Worm (Caenorhabditis elegans) whole organism, L1 larva: ENCODE results near the gene iglr-2.
A peak's percentile ranks its signal among the peaks of the same experiment; 100 is the strongest.

ENCODE experiments used
- C04F5.9 ChIP-seq: sonication (generic microtip); optimal IDR thresholded peaks from 2 replicates; lab custom pipeline; 2016; ENCODE audit warnings: missing genetic modification characterization, missing compliant biosample characterization
- C16A3.4 ChIP-seq: fragments of 150-350 bp; optimal IDR thresholded peaks from 2 replicates; lab custom pipeline; 2014; ENCODE audit warnings: missing biosample characterization, missing genetic modification characterization
- C34B4.2 ChIP-seq: sonication (generic microtip); optimal IDR thresholded peaks from 2 replicates; lab custom pipeline; 2017; ENCODE audit warnings: mild to moderate bottlenecking, missing genetic modification characterization, missing compliant biosample characterization
- alr-1 ChIP-seq: fragments of 200-800 bp; sonication (Bioruptor generic); optimal IDR thresholded peaks from 2 replicates; lab custom pipeline; 2018; ENCODE audit warnings: borderline replicate concordance, mild to moderate bottlenecking, missing genetic modification characterization, missing compliant biosample characterization
- blmp-1 ChIP-seq: fragments of 150-350 bp; optimal IDR thresholded peaks from 2 replicates; lab custom pipeline; 2014; ENCODE audit warnings: missing biosample characterization, missing genetic modification characterization
- ceh-63 ChIP-seq: fragments of 200-800 bp; sonication (Bioruptor generic); optimal IDR thresholded peaks from 2 replicates; lab custom pipeline; 2018; ENCODE audit warnings: mild to moderate bottlenecking, missing genetic modification characterization, missing compliant biosample characterization
- ceh-8 ChIP-seq: fragments of 200-800 bp; sonication (Bioruptor generic); optimal IDR thresholded peaks from 2 replicates; lab custom pipeline; 2018; ENCODE audit warnings: mild to moderate bottlenecking, missing genetic modification characterization, moderate library complexity, missing compliant biosample characterization
- ceh-82 ChIP-seq, 3 experiments: fragments of 150-350 bp in 1 of 3; sonication (generic microtip) in 2 of 3; optimal IDR thresholded peaks; 2 replicates each; lab custom pipeline; 2014 to 2017; ENCODE audit warnings: missing biosample characterization in 3 of 3, missing genetic modification characterization in 3 of 3
- dpl-1 ChIP-seq, 3 experiments: fragments of 150-350 bp in 2 of 3; sonication (generic microtip) in 1 of 3; optimal IDR thresholded peaks; 2 replicates each; lab custom pipeline; 2014 to 2017; ENCODE audit warnings: missing biosample characterization in 3 of 3, missing genetic modification characterization in 3 of 3, missing genetic modification reagents in 3 of 3
- efl-1 ChIP-seq, 4 experiments: fragments of 150-350 bp; optimal IDR thresholded peaks in 3 of 4; peaks in 1 of 4; 1 replicate in 1 of 4; 2 replicates in 3 of 4; lab custom pipeline; 2014; ENCODE audit warnings: missing biosample characterization in 2 of 4, missing genetic modification characterization in 2 of 4, missing genetic modification reagents in 2 of 4
- efl-3 ChIP-seq: fragments of 200-800 bp; sonication (Bioruptor generic); optimal IDR thresholded peaks from 2 replicates; lab custom pipeline; 2018; ENCODE audit warnings: mild to moderate bottlenecking, missing genetic modification characterization, missing compliant biosample characterization
- elt-2 ChIP-seq: sonication (generic microtip); optimal IDR thresholded peaks from 2 replicates; lab custom pipeline; 2016; ENCODE audit warnings: missing genetic modification characterization, mild to moderate bottlenecking, inconsistent platforms, missing compliant biosample characterization, missing genetic modification reagents
- elt-3 ChIP-seq, 6 experiments: fragments of 150-350 bp in 1 of 6; sonication (generic microtip); optimal IDR thresholded peaks; 2 replicates each; lab custom pipeline; 2017 to 2018; ENCODE audit warnings: missing biosample characterization in 6 of 6, missing genetic modification characterization in 6 of 6, inconsistent platforms in 1 of 6
- ets-5 ChIP-seq: fragments of 200-800 bp; sonication (Bioruptor generic); IDR thresholded peaks from 2 replicates; pipeline ENCODE4 v1.3.6; 2022; ENCODE audit warnings: missing genetic modification characterization, missing compliant biosample characterization
- fkh-10 ChIP-seq: sonication (generic microtip); optimal IDR thresholded peaks from 2 replicates; lab custom pipeline; 2017; ENCODE audit warnings: missing biosample characterization, missing genetic modification reagents, missing genetic modification characterization
- grh-1 ChIP-seq: fragments of 200-800 bp; sonication (Bioruptor generic); IDR thresholded peaks from 2 replicates; pipeline ENCODE4 v1.3.6; 2022; ENCODE audit warnings: missing genetic modification reagents, missing genetic modification characterization, missing compliant biosample characterization
- hpl-2 ChIP-seq: fragments of 150-350 bp; optimal IDR thresholded peaks from 2 replicates; lab custom pipeline; 2014; ENCODE audit warnings: missing biosample characterization, missing genetic modification reagents, missing genetic modification characterization
- lin-13 ChIP-seq: fragments of 150-350 bp; optimal IDR thresholded peaks from 2 replicates; lab custom pipeline; 2014; ENCODE audit warnings: missing biosample characterization, missing genetic modification reagents, missing genetic modification characterization
- lin-14 ChIP-seq: fragments of 200-800 bp; sonication (Bioruptor generic); optimal IDR thresholded peaks from 2 replicates; lab custom pipeline; 2018; ENCODE audit warnings: mild to moderate bottlenecking, missing genetic modification characterization, moderate library complexity, missing compliant biosample characterization
- lin-35 ChIP-seq, 2 experiments: fragments of 150-350 bp; optimal IDR thresholded peaks; 2 replicates each; lab custom pipeline; 2014; ENCODE audit warnings: missing biosample characterization in 2 of 2, missing genetic modification characterization in 2 of 2, missing genetic modification reagents in 2 of 2
- lin-39 ChIP-seq: fragments of 150-350 bp; optimal IDR thresholded peaks from 2 replicates; lab custom pipeline; 2014; ENCODE audit warnings: missing biosample characterization, missing genetic modification reagents, missing genetic modification characterization
- lsy-2 ChIP-seq, 2 experiments: fragments of 150-350 bp; optimal IDR thresholded peaks; 2 replicates each; lab custom pipeline; 2014; ENCODE audit warnings: missing biosample characterization in 2 of 2, missing genetic modification characterization in 2 of 2
- mef-2 ChIP-seq: fragments of 150-350 bp; optimal IDR thresholded peaks from 2 replicates; lab custom pipeline; 2014; ENCODE audit warnings: missing biosample characterization, missing genetic modification characterization
- nhr-11 ChIP-seq: fragments of 150-350 bp; optimal IDR thresholded peaks from 2 replicates; lab custom pipeline; 2014; ENCODE audit warnings: missing biosample characterization, missing genetic modification characterization
- nhr-20 ChIP-seq: sonication (generic microtip); optimal IDR thresholded peaks from 2 replicates; lab custom pipeline; 2016; ENCODE audit warnings: mild to moderate bottlenecking, missing genetic modification characterization, missing compliant biosample characterization
- nhr-237 ChIP-seq: fragments of 150-350 bp; optimal IDR thresholded peaks from 2 replicates; lab custom pipeline; 2014; ENCODE audit warnings: missing biosample characterization, missing genetic modification characterization
- nhr-28 ChIP-seq: fragments of 150-350 bp; optimal IDR thresholded peaks from 2 replicates; lab custom pipeline; 2014; ENCODE audit warnings: missing biosample characterization, missing genetic modification characterization
- nhr-84 ChIP-seq: sonication (generic microtip); optimal IDR thresholded peaks from 2 replicates; lab custom pipeline; 2017; ENCODE audit warnings: missing biosample characterization, missing genetic modification characterization
- nhr-85 ChIP-seq: sonication (generic microtip); peaks from one replicate; lab custom pipeline; 2016; ENCODE audit warnings: missing genetic modification characterization, inconsistent platforms, missing compliant biosample characterization
- nhr-90 ChIP-seq: sonication (generic microtip); optimal IDR thresholded peaks from 2 replicates; lab custom pipeline; 2016; ENCODE audit warnings: mild to moderate bottlenecking, missing genetic modification characterization, missing compliant biosample characterization; ENCODE audit not compliant: poor library complexity
- pag-3 ChIP-seq: sonication (generic microtip); optimal IDR thresholded peaks from 2 replicates; lab custom pipeline; 2017; ENCODE audit warnings: missing genetic modification characterization, mild to moderate bottlenecking, missing compliant biosample characterization, antibody characterized with exemption, borderline replicate concordance; ENCODE audit not compliant: insufficient read depth
- pax-3 ChIP-seq: fragments of 200-800 bp; sonication (Bioruptor generic); optimal IDR thresholded peaks from 2 replicates; lab custom pipeline; 2018; ENCODE audit warnings: mild to moderate bottlenecking, missing genetic modification characterization, moderate library complexity, missing compliant biosample characterization
- pqm-1 ChIP-seq: sonication (generic microtip); optimal IDR thresholded peaks from 3 replicates; lab custom pipeline; 2017; ENCODE audit warnings: missing biosample characterization, missing genetic modification characterization
- rnt-1 ChIP-seq: sonication (generic microtip); optimal IDR thresholded peaks from 2 replicates; lab custom pipeline; 2016; ENCODE audit warnings: mild to moderate bottlenecking, missing genetic modification characterization, moderate library complexity, missing compliant biosample characterization
- skn-1 ChIP-seq: fragments of 150-350 bp; optimal IDR thresholded peaks from 2 replicates; lab custom pipeline; 2014; ENCODE audit warnings: missing biosample characterization, missing genetic modification characterization
- snpc-4 ChIP-seq: fragments of 150-350 bp; optimal IDR thresholded peaks from 2 replicates; lab custom pipeline; 2014; ENCODE audit warnings: missing biosample characterization, missing genetic modification characterization
- snu-23 ChIP-seq: sonication (generic microtip); optimal IDR thresholded peaks from 2 replicates; lab custom pipeline; 2016; ENCODE audit warnings: missing genetic modification characterization, missing compliant biosample characterization
- sox-4 ChIP-seq: sonication (generic microtip); optimal IDR thresholded peaks from 2 replicates; lab custom pipeline; 2016; ENCODE audit warnings: missing genetic modification characterization, missing compliant biosample characterization
- tbx-2 ChIP-seq: sonication (generic microtip); optimal IDR thresholded peaks from 2 replicates; lab custom pipeline; 2016; ENCODE audit warnings: missing genetic modification characterization, missing compliant biosample characterization
- tlp-1 ChIP-seq: fragments of 150-350 bp; optimal IDR thresholded peaks from 2 replicates; lab custom pipeline; 2014; ENCODE audit warnings: missing biosample characterization, missing genetic modification characterization
- unc-86 ChIP-seq: sonication (generic microtip); optimal IDR thresholded peaks from 2 replicates; lab custom pipeline; 2016; ENCODE audit warnings: missing genetic modification characterization, missing compliant biosample characterization
- unc-98 ChIP-seq: fragments of 200-800 bp; sonication (Bioruptor generic); IDR thresholded peaks from 2 replicates; pipeline ENCODE4 v1.3.6; 2022; ENCODE audit warnings: missing genetic modification characterization, missing compliant biosample characterization
- zag-1 ChIP-seq: fragments of 150-350 bp; optimal IDR thresholded peaks from 2 replicates; lab custom pipeline; 2014; ENCODE audit warnings: missing biosample characterization, missing genetic modification characterization
- ztf-4 ChIP-seq: fragments of 150-350 bp; optimal IDR thresholded peaks from 2 replicates; lab custom pipeline; 2014; ENCODE audit warnings: missing biosample characterization, missing genetic modification characterization

Gene iglr-2

DNA sequence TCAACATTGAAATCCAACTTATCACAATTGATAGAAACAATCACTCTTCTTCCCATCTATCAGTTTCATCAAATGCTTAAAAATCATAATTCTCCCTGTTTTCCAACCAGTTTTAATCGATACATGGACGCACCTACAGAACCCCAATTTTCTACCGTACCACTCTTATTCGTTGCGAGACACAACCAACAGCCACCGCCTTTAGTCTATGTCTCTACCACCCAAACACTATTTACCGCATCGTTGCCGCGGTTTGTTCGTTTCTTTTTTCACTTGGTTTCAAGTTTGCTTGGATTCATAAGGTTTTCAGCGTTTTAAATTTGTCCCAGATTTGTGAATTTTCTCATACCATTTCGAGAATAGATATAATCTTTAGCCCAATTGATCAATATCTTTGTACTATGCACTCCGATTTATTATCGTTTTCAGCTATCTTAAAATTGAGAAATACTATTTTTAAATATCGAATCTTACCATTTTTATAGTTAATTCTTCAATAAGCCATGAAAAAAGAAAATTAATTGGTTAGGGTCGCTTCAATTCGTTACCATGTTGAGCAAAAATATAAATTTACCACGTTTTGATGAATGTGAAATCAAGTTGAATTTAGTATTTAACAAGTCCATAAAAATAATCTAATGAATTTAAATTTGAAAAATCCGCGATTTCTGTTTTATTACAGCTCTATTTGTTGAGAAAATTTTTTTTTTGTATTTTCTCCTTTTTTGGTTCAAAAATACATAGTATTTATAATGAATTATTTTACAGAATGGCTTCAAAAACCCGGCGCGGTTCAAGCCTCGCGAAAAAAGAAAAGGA lies 20.7 kb downstream of the iglr-2 start, which contains the start of gene F10E9.3:
F10E9.3 (plus strand) TSS at position 769 of the 819 bp plus-strand sequence.
- TF ChIP-seq blmp-1 (tag; lab: Kevin White, UChicago) (peak; percentile 50), lsy-2 (tag; optimal IDR thresholded peaks at IDR 0.05; lab: Kevin White, UChicago) (peak; percentile 80 to 97), rnt-1 (peak; percentile 27), nhr-11 (tag; lab: Kevin White, UChicago) (no peak), unc-86 (tag; lab: Kevin White, UChicago) (no peak), ceh-8 (GFP tag; lab: Kevin White, UChicago) (no peak), dpl-1 (GFP tag; optimal IDR thresholded peaks at IDR 0.05; lab: Kevin White, UChicago) (peak in 2 of 3 experiments; percentile 36 to 55), lin-39 (no peak), elt-2 (tag; lab: Kevin White, UChicago) (no peak), mef-2 (tag; lab: Kevin White, UChicago) (no peak), nhr-85 (tag; lab: Kevin White, UChicago) (peak; percentile 78), ztf-4 (tag; lab: Kevin White, UChicago) (no peak), tlp-1 (tag; lab: Kevin White, UChicago) (no peak), C16A3.4 (tag; lab: Kevin White, UChicago) (peak; percentile 3), skn-1 (peak; percentile 21), lin-35 (GFP tag; optimal IDR thresholded peaks at IDR 0.05; lab: Kevin White, UChicago) (peak; percentile 3 to 72), snu-23 (GFP tag; lab: Kevin White, UChicago) (peak; percentile 23), efl-1 (optimal IDR thresholded peaks at IDR 0.05; lab: Kevin White, UChicago) (peak; percentile 42 to 58), efl-1 (GFP tag; optimal IDR thresholded peaks at IDR 0.05 in 1 of 2; lab: Kevin White, UChicago) (peak; percentile 16 to 86), zag-1 (no peak)

DNA sequence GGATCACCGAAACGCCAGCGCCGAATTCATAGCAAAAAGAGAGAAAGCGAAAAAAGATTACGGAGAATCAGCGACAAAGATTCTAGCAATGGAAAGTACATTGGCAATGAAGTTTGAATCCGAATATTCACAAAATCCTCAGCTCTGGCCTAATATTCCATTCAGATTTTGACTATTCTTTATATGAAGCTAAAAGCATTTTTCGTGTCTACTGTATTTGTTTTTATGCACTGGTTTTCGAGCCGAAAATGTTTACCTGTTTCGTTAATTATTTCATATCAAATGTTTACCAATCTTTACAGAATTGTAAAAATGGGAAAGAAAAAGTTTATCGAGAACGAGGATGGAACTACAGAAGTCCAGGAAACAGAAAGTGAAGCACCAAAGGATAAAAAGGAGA lies 22.9 kb downstream of the iglr-2 start, which contains the start of gene F10E9.4:
F10E9.4 (plus strand) TSS at position 301 of the 400 bp plus-strand sequence.
- TF ChIP-seq grh-1 (GFP tag; lab: Robert Waterston, UW) (no peak), nhr-90 (tag; lab: Kevin White, UChicago) (no peak), unc-98 (no peak), elt-3 (tag; optimal IDR thresholded peaks at IDR 0.05; lab: Kevin White, UChicago) (no peak), pag-3 (tag; lab: Kevin White, UChicago) (no peak), alr-1 (tag; lab: Kevin White, UChicago) (no peak), lsy-2 (tag; optimal IDR thresholded peaks at IDR 0.05; lab: Kevin White, UChicago) (no peak), sox-4 (tag; lab: Kevin White, UChicago) (no peak)
- TF ChIP-seq, all 84 proteins: peak for 0

DNA sequence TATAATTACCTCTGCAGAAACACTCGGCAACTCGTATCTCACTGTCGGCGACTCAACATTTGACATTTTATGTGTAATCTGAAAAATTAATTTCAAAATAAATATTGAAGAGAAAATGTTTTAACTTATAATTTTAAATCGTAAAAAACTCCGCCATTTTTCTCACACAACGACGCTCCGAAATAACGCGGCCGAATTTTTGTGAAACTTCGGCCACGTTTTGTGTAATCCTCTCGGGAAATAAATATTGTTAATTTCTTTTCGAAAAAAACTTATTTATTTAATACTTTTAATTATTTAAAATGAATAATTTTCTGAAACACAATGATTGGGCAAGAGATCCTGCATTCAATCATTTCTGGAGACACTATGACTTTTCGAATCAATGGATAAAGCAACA lies 23.8 kb downstream of the iglr-2 start, which contains the start of the genes F10E9.7 and F10E9.5:
F10E9.7 (minus strand) TSS at position 86 of the 400 bp plus-strand sequence.
F10E9.5 (plus strand) TSS at position 237 of the 400 bp plus-strand sequence.
- TF ChIP-seq fkh-10 (GFP tag; lab: Kevin White, UChicago) (no peak), ceh-82 (tag; optimal IDR thresholded peaks at IDR 0.05; lab: Kevin White, UChicago) (peak; percentile 86 to 92 (median 87)), hpl-2 (GFP tag; lab: Kevin White, UChicago) (no peak), nhr-11 (tag; lab: Kevin White, UChicago) (no peak), nhr-84 (tag; lab: Kevin White, UChicago) (no peak), pag-3 (tag; lab: Kevin White, UChicago) (peak; percentile 16), efl-3 (GFP tag; lab: Kevin White, UChicago) (peak; percentile 93), unc-98 (peak; percentile 91), snpc-4 (tag; lab: Kevin White, UChicago) (peak; percentile 75), rnt-1 (peak; percentile 99), nhr-237 (peak; percentile 20), nhr-20 (tag; lab: Kevin White, UChicago) (peak; percentile 97), pax-3 (tag; lab: Kevin White, UChicago) (peak; percentile 95), lin-13 (GFP tag; lab: Kevin White, UChicago) (peak; percentile 79), C04F5.9 (tag; lab: Kevin White, UChicago) (peak; percentile 95), lin-14 (GFP tag; lab: Kevin White, UChicago) (peak; percentile 97), C16A3.4 (tag; lab: Kevin White, UChicago) (peak; percentile 92), ceh-8 (GFP tag; lab: Kevin White, UChicago) (peak; percentile 94), nhr-28 (tag; lab: Kevin White, UChicago) (no peak), elt-3 (tag; optimal IDR thresholded peaks at IDR 0.05; lab: Kevin White, UChicago) (peak in 3 of 6 experiments; percentile 24 to 85 (median 26)), sox-4 (tag; lab: Kevin White, UChicago) (peak; percentile 97), C34B4.2 (no peak), nhr-90 (tag; lab: Kevin White, UChicago) (peak; percentile 98), unc-86 (tag; lab: Kevin White, UChicago) (peak; percentile 86), dpl-1 (GFP tag; optimal IDR thresholded peaks at IDR 0.05; lab: Kevin White, UChicago) (peak; percentile 84 to 93 (median 89)), pqm-1 (tag; lab: Kevin White, UChicago) (no peak), tbx-2 (tag; lab: Kevin White, UChicago) (peak; percentile 96), ets-5 (GFP tag; lab: Robert Waterston, UW) (no peak), ceh-63 (GFP tag; lab: Kevin White, UChicago) (peak; percentile 79)
